Fruit fly (Drosophila melanogaster) whole organism, prepupa: ENCODE measurements around the gene Pli.

Experiments used
- Blimp-1 ChIP-seq: fragments of 200-800 bp; sonication (Bioruptor generic); optimal IDR thresholded peaks from 3 replicates; lab custom pipeline; 2017; ENCODE audit warnings: missing biosample characterization, missing genetic modification characterization, mild to moderate bottlenecking, moderate library complexity, missing genetic modification reagents
- CG10631 ChIP-seq: fragments of 200-800 bp; sonication (Bioruptor generic); optimal IDR thresholded peaks from 2 replicates; lab custom pipeline; 2016; ENCODE audit warnings: missing biosample characterization, missing genetic modification characterization
- CG10669 ChIP-seq: fragments of 200-800 bp; sonication (Bioruptor generic); optimal IDR thresholded peaks from 3 replicates; lab custom pipeline; 2018; ENCODE audit warnings: missing biosample characterization, mild to moderate bottlenecking, missing genetic modification characterization, moderate library complexity
- CG11294 ChIP-seq: fragments of 200-800 bp; sonication (Bioruptor generic); IDR thresholded peaks from 2 replicates; pipeline ENCODE4 v1.3.6; 2022; ENCODE audit warnings: missing biosample characterization, missing genetic modification characterization
- CG11762 ChIP-seq: fragments of 200-800 bp; sonication (Bioruptor generic); optimal IDR thresholded peaks from 3 replicates; lab custom pipeline; 2016; ENCODE audit warnings: missing biosample characterization, missing genetic modification characterization; ENCODE audit not compliant: insufficient read depth
- CG11902 ChIP-seq: fragments of 200-800 bp; sonication (Bioruptor generic); optimal IDR thresholded peaks from 3 replicates; lab custom pipeline; 2016; ENCODE audit warnings: missing biosample characterization, missing genetic modification characterization
- CG15336 ChIP-seq: fragments of 200-800 bp; sonication (Bioruptor generic); IDR thresholded peaks from 2 replicates; pipeline ENCODE4 v1.3.6; 2022; ENCODE audit warnings: missing biosample characterization, missing genetic modification characterization
- CG3032 ChIP-seq: fragments of 200-800 bp; optimal IDR thresholded peaks from 2 replicates; lab custom pipeline; 2019; ENCODE audit warnings: missing biosample characterization, mild to moderate bottlenecking, missing genetic modification characterization, moderate library complexity
- CG31627 ChIP-seq: fragments of 200-800 bp; sonication (Bioruptor generic); optimal IDR thresholded peaks from 3 replicates; lab custom pipeline; 2016; ENCODE audit warnings: missing biosample characterization, missing genetic modification characterization
- CG32006 ChIP-seq: fragments of 200-800 bp; sonication (Bioruptor generic); optimal IDR thresholded peaks from 3 replicates; lab custom pipeline; 2017; ENCODE audit warnings: missing biosample characterization, mild to moderate bottlenecking, missing genetic modification characterization
- CG34406 ChIP-seq: fragments of 200-800 bp; sonication (Bioruptor generic); optimal IDR thresholded peaks from 3 replicates; lab custom pipeline; 2016; ENCODE audit warnings: missing biosample characterization, missing genetic modification characterization
- CG3919 ChIP-seq: fragments of 200-800 bp; sonication (Bioruptor generic); optimal IDR thresholded peaks from 3 replicates; lab custom pipeline; 2016; ENCODE audit warnings: missing biosample characterization, missing genetic modification characterization
- CG4318 ChIP-seq: fragments of 200-800 bp; sonication (Bioruptor generic); optimal IDR thresholded peaks from 3 replicates; lab custom pipeline; 2017; ENCODE audit warnings: missing biosample characterization, mild to moderate bottlenecking, missing genetic modification characterization
- CG6163 ChIP-seq: fragments of 200-800 bp; sonication (Bioruptor generic); IDR thresholded peaks from 3 replicates; pipeline ENCODE4 v1.3.6; 2022; ENCODE audit warnings: missing biosample characterization, missing genetic modification characterization
- CG6276 ChIP-seq: fragments of 200-800 bp; sonication (Bioruptor generic); optimal IDR thresholded peaks from 2 replicates; lab custom pipeline; 2017; ENCODE audit warnings: missing biosample characterization, mild to moderate bottlenecking, missing genetic modification characterization
- CG6792 ChIP-seq: fragments of 200-800 bp; sonication (Bioruptor generic); optimal IDR thresholded peaks from 3 replicates; lab custom pipeline; 2016; ENCODE audit warnings: missing biosample characterization, missing genetic modification characterization
- CG6808 ChIP-seq: fragments of 200-800 bp; sonication (Bioruptor generic); optimal IDR thresholded peaks from 3 replicates; lab custom pipeline; 2017; ENCODE audit warnings: missing biosample characterization, missing genetic modification characterization, mild to moderate bottlenecking, moderate library complexity, missing genetic modification reagents
- CG6854 ChIP-seq: fragments of 200-800 bp; sonication (Bioruptor generic); optimal IDR thresholded peaks from 2 replicates; lab custom pipeline; 2017; ENCODE audit warnings: missing biosample characterization, mild to moderate bottlenecking, missing genetic modification characterization
- CG8119 ChIP-seq: fragments of 200-800 bp; sonication (Bioruptor generic); IDR thresholded peaks from 3 replicates; pipeline ENCODE4 v1.3.6; 2022; ENCODE audit warnings: missing biosample characterization, missing genetic modification characterization
- CG8319 ChIP-seq: fragments of 200-800 bp; sonication (Bioruptor generic); optimal IDR thresholded peaks from 3 replicates; lab custom pipeline; 2016; ENCODE audit warnings: missing biosample characterization, missing genetic modification characterization
- CG9139 ChIP-seq: fragments of 200-800 bp; sonication (Bioruptor generic); optimal IDR thresholded peaks from 3 replicates; lab custom pipeline; 2017; ENCODE audit warnings: missing biosample characterization, mild to moderate bottlenecking, missing genetic modification characterization
- Eip75B ChIP-seq: fragments of 200-800 bp; sonication (Bioruptor generic); optimal IDR thresholded peaks from 3 replicates; lab custom pipeline; 2016; ENCODE audit warnings: missing biosample characterization, missing genetic modification characterization
- Eip78C ChIP-seq: fragments of 200-800 bp; sonication (Bioruptor generic); peaks from one replicate; lab custom pipeline; 2016; ENCODE audit warnings: missing biosample characterization, missing genetic modification characterization
- Ets21C ChIP-seq: fragments of 200-800 bp; sonication (Bioruptor generic); optimal IDR thresholded peaks from 3 replicates; lab custom pipeline; 2016; ENCODE audit warnings: missing biosample characterization, missing genetic modification characterization
- Ets96B ChIP-seq: fragments of 200-800 bp; optimal IDR thresholded peaks from 2 replicates; lab custom pipeline; 2019; ENCODE audit warnings: missing biosample characterization, mild to moderate bottlenecking, missing genetic modification characterization, moderate library complexity
- Gug ChIP-seq: fragments of 200-800 bp; sonication (Bioruptor generic); IDR thresholded peaks from 2 replicates; pipeline ENCODE4 v1.3.6; 2022; ENCODE audit warnings: missing biosample characterization, missing genetic modification characterization
- Hr38 ChIP-seq: sonication (Bioruptor generic); optimal IDR thresholded peaks from 2 replicates; lab custom pipeline; 2016; ENCODE audit warnings: missing biosample characterization, missing genetic modification characterization
- Hr39 ChIP-seq: fragments of 200-800 bp; sonication (Bioruptor generic); optimal IDR thresholded peaks from 2 replicates; lab custom pipeline; 2016; ENCODE audit warnings: missing biosample characterization, missing genetic modification characterization
- Hr4 ChIP-seq: fragments of 200-800 bp; sonication (Bioruptor generic); optimal IDR thresholded peaks from 3 replicates; lab custom pipeline; 2016; ENCODE audit warnings: missing biosample characterization, missing genetic modification characterization
- Lpt ChIP-seq: fragments of 200-800 bp; sonication (Bioruptor generic); optimal IDR thresholded peaks from 3 replicates; lab custom pipeline; 2016; ENCODE audit warnings: missing biosample characterization, missing genetic modification characterization
- Met ChIP-seq: fragments of 200-800 bp; sonication (Bioruptor generic); optimal IDR thresholded peaks from 3 replicates; lab custom pipeline; 2016; ENCODE audit warnings: missing biosample characterization, missing genetic modification characterization
- OdsH ChIP-seq: fragments of 200-800 bp; sonication (Bioruptor generic); optimal IDR thresholded peaks from 3 replicates; lab custom pipeline; 2016; ENCODE audit warnings: missing biosample characterization, missing genetic modification characterization
- Sox102F ChIP-seq: fragments of 200-800 bp; sonication (Bioruptor generic); optimal IDR thresholded peaks from 2 replicates; lab custom pipeline; 2016; ENCODE audit warnings: missing biosample characterization, mild to moderate bottlenecking, missing genetic modification characterization
- Sox14 ChIP-seq: fragments of 200-800 bp; sonication (Bioruptor generic); optimal IDR thresholded peaks from 3 replicates; lab custom pipeline; 2016; ENCODE audit warnings: missing biosample characterization, missing genetic modification characterization
- Sox15 ChIP-seq: fragments of 200-800 bp; sonication (Bioruptor generic); optimal IDR thresholded peaks from 3 replicates; lab custom pipeline; 2016; ENCODE audit warnings: missing biosample characterization, missing genetic modification characterization
- achi ChIP-seq: fragments of 200-800 bp; sonication (Bioruptor generic); optimal IDR thresholded peaks from 3 replicates; lab custom pipeline; 2016; ENCODE audit warnings: missing biosample characterization, missing genetic modification characterization
- acj6 ChIP-seq: fragments of 200-800 bp; sonication (Bioruptor generic); optimal IDR thresholded peaks from 3 replicates; lab custom pipeline; 2016; ENCODE audit warnings: missing biosample characterization, missing genetic modification characterization
- dac ChIP-seq: fragments of 200-800 bp; sonication (Bioruptor generic); optimal IDR thresholded peaks from 2 replicates; lab custom pipeline; 2017; ENCODE audit warnings: missing biosample characterization, mild to moderate bottlenecking, missing genetic modification characterization
- dsx ChIP-seq: fragments of 200-800 bp; optimal IDR thresholded peaks from 3 replicates; lab custom pipeline; 2019; ENCODE audit warnings: missing biosample characterization, mild to moderate bottlenecking, missing genetic modification characterization, moderate library complexity; ENCODE audit not compliant: poor library complexity, severe bottlenecking
- eg ChIP-seq: fragments of 200-800 bp; sonication (Bioruptor generic); IDR thresholded peaks from 3 replicates; pipeline ENCODE4 v1.3.6; 2022; ENCODE audit warnings: missing biosample characterization, missing genetic modification characterization
- fd85E ChIP-seq: fragments of 200-800 bp; sonication (Bioruptor generic); optimal IDR thresholded peaks from 3 replicates; lab custom pipeline; 2016; ENCODE audit warnings: missing biosample characterization, missing genetic modification characterization
- fkh ChIP-seq: fragments of 200-800 bp; sonication (Bioruptor generic); optimal IDR thresholded peaks from 3 replicates; lab custom pipeline; 2017; ENCODE audit warnings: missing biosample characterization, mild to moderate bottlenecking, missing genetic modification characterization, moderate library complexity
- lz ChIP-seq: fragments of 200-800 bp; sonication (Bioruptor generic); optimal IDR thresholded peaks from 3 replicates; lab custom pipeline; 2016; ENCODE audit warnings: missing biosample characterization, missing genetic modification characterization
- net ChIP-seq: fragments of 200-800 bp; sonication (Bioruptor generic); optimal IDR thresholded peaks from 3 replicates; lab custom pipeline; 2016; ENCODE audit warnings: missing biosample characterization, missing genetic modification characterization
- pdm3 ChIP-seq: fragments of 200-800 bp; sonication (Bioruptor generic); optimal IDR thresholded peaks from 3 replicates; lab custom pipeline; 2016; ENCODE audit warnings: missing biosample characterization, missing genetic modification characterization
- salr ChIP-seq, 2 experiments: fragments of 200-800 bp; sonication (Bioruptor generic); optimal IDR thresholded peaks; 3 replicates each; lab custom pipeline; 2016 to 2018; ENCODE audit warnings: missing biosample characterization in 2 of 2, missing genetic modification characterization in 2 of 2, mild to moderate bottlenecking in 1 of 2
- spab ChIP-seq: fragments of 200-800 bp; sonication (Bioruptor generic); optimal IDR thresholded peaks from 2 replicates; lab custom pipeline; 2017; ENCODE audit warnings: missing biosample characterization, mild to moderate bottlenecking, missing genetic modification characterization, missing genetic modification reagents
- svp ChIP-seq: fragments of 200-800 bp; sonication (Bioruptor generic); peaks from one replicate; lab custom pipeline; 2016; ENCODE audit warnings: missing biosample characterization, missing genetic modification characterization
- topi ChIP-seq: fragments of 200-800 bp; sonication (Bioruptor generic); optimal IDR thresholded peaks from 3 replicates; lab custom pipeline; 2016; ENCODE audit warnings: missing biosample characterization, missing genetic modification characterization
- vri ChIP-seq: fragments of 200-800 bp; sonication (Bioruptor generic); optimal IDR thresholded peaks from 3 replicates; lab custom pipeline; 2016; ENCODE audit warnings: missing biosample characterization, mild to moderate bottlenecking, missing genetic modification characterization

Pli gene

dm6 chr3R:23933684-23934575 lies 44.1 kb upstream of the Pli start, which contains the start of gene CG5854:
TSS of gene CG5854 (plus strand) at chr3R:23933912.
- TF ChIP-seq Hr38 (GFP tag; lab: Kevin White, UChicago): peak; percentile 84
- TF ChIP-seq CG6276: peak; percentile 98
- TF ChIP-seq CG15336 (GFP tag; lab: Robert Waterston, UW): peak; percentile 99
- TF ChIP-seq CG34406 (GFP tag; lab: Kevin White, UChicago): peak; percentile 96
- peak; percentile 97 for TF ChIP-seq Met
- TF ChIP-seq net (GFP tag; lab: Kevin White, UChicago): peak; percentile 99
- peak; percentile 94 for TF ChIP-seq Ets21C (GFP tag; lab: Kevin White, UChicago)
- peak; percentile 87 for TF ChIP-seq CG6854 (GFP tag; lab: Kevin White, UChicago)
- peak; percentile 92 for TF ChIP-seq CG3032 (tag; lab: Kevin White, UChicago)
- peak; percentile 99 for TF ChIP-seq CG6163
- TF ChIP-seq CG6808 (GFP tag; lab: Kevin White, UChicago): peak; percentile 94
- TF ChIP-seq CG11902 (GFP tag; lab: Kevin White, UChicago): peak; percentile 88
- TF ChIP-seq Ets96B: peak; percentile 96
- peak; percentile 96 for TF ChIP-seq salr (GFP tag; optimal IDR thresholded peaks at IDR 0.05; lab: Kevin White, UChicago)
- TF ChIP-seq eg (GFP tag; lab: Robert Waterston, UW): peak; percentile 99
- TF ChIP-seq achi: peak; percentile 98
- TF ChIP-seq Sox102F (GFP tag; lab: Kevin White, UChicago): peak; percentile 97
- TF ChIP-seq CG9139 (GFP tag; lab: Kevin White, UChicago): peak; percentile 87
- TF ChIP-seq Sox14 (GFP tag; lab: Kevin White, UChicago): peak; percentile 98
- TF ChIP-seq spab: peak; percentile 97
- TF ChIP-seq CG8119 (GFP tag; lab: Robert Waterston, UW): peak; percentile 97
- TF ChIP-seq Eip75B (GFP tag; lab: Kevin White, UChicago): peak; percentile 97
- TF ChIP-seq CG8319: peak; percentile 95
- peak; percentile 96 for TF ChIP-seq CG11294 (GFP tag; lab: Robert Waterston, UW)
- TF ChIP-seq Hr4 (GFP tag; lab: Kevin White, UChicago): peak; percentile 97
- peak; percentile 96 for TF ChIP-seq CG10631
- peak; percentile 96 for TF ChIP-seq vri (GFP tag; lab: Kevin White, UChicago)
- TF ChIP-seq fkh (GFP tag; lab: Kevin White, UChicago): no peak
- peak; percentile 72 for TF ChIP-seq Blimp-1 (GFP tag; lab: Kevin White, UChicago)
- TF ChIP-seq CG32006 (GFP tag; lab: Kevin White, UChicago): peak; percentile 96
- TF ChIP-seq Gug (GFP tag; lab: Robert Waterston, UW): peak; percentile 96
- TF ChIP-seq CG3919: peak; percentile 99
- TF ChIP-seq OdsH: peak; percentile 98
- TF ChIP-seq CG6792 (GFP tag; lab: Kevin White, UChicago): peak; percentile 96
- peak; percentile 92 for TF ChIP-seq CG4318 (GFP tag; lab: Kevin White, UChicago)
- peak; percentile 91 for TF ChIP-seq Lpt (GFP tag; lab: Kevin White, UChicago)
- TF ChIP-seq topi (GFP tag; lab: Kevin White, UChicago): peak; percentile 96
- peak; percentile 96 for TF ChIP-seq CG11762 (GFP tag; lab: Kevin White, UChicago)
- peak; percentile 94 for TF ChIP-seq Sox15 (GFP tag; lab: Kevin White, UChicago)
- no peak for TF ChIP-seq fd85E
- TF ChIP-seq pdm3: peak; percentile 98
- TF ChIP-seq acj6: peak; percentile 98
- peak; percentile 94 for TF ChIP-seq dac
- peak; percentile 99 for TF ChIP-seq Eip78C (GFP tag; lab: Kevin White, UChicago)
- TF ChIP-seq Hr39 (GFP tag; lab: Kevin White, UChicago): peak; percentile 97
- TF ChIP-seq CG10669 (GFP tag; lab: Kevin White, UChicago): peak; percentile 93
- TF ChIP-seq dsx (GFP tag; lab: Kevin White, UChicago): peak; percentile 93
- peak; percentile 97 for TF ChIP-seq CG31627 (GFP tag; lab: Kevin White, UChicago)
- peak; percentile 98 for TF ChIP-seq svp
- peak; percentile 96 for TF ChIP-seq lz (GFP tag; lab: Kevin White, UChicago)
